Worm (Caenorhabditis elegans) whole organism, L1 larva: Measurements from ENCODE around the gene R11G10.3.

Experiments used
- ama-1 ChIP-seq: fragments of 150-350 bp; optimal IDR thresholded peaks from 2 replicates; lab custom pipeline; 2014
- ets-5 ChIP-seq: fragments of 200-800 bp; sonication (Bioruptor generic); IDR thresholded peaks from 2 replicates; pipeline ENCODE4 v1.3.6; 2022; ENCODE audit warnings: missing genetic modification characterization, missing compliant biosample characterization
- nhr-20 ChIP-seq: sonication (generic microtip); optimal IDR thresholded peaks from 2 replicates; lab custom pipeline; 2016; ENCODE audit warnings: mild to moderate bottlenecking, missing genetic modification characterization, missing compliant biosample characterization
- nhr-77 ChIP-seq: fragments of 150-350 bp; optimal IDR thresholded peaks from 2 replicates; lab custom pipeline; 2014; ENCODE audit warnings: missing biosample characterization, missing genetic modification characterization
- nhr-85 ChIP-seq: sonication (generic microtip); peaks from one replicate; lab custom pipeline; 2016; ENCODE audit warnings: missing genetic modification characterization, inconsistent platforms, missing compliant biosample characterization
- skn-1 ChIP-seq: fragments of 150-350 bp; optimal IDR thresholded peaks from 2 replicates; lab custom pipeline; 2014; ENCODE audit warnings: missing biosample characterization, missing genetic modification characterization
- unc-130 ChIP-seq: fragments of 150-350 bp; optimal IDR thresholded peaks from 2 replicates; lab custom pipeline; 2017; ENCODE audit warnings: missing biosample characterization, missing genetic modification characterization, inconsistent platforms
- ztf-11 ChIP-seq, 2 experiments: sonication (generic microtip); optimal IDR thresholded peaks; 2 replicates each; lab custom pipeline; 2016 to 2017; ENCODE audit warnings: missing genetic modification characterization in 2 of 2, missing biosample characterization in 1 of 2, missing compliant biosample characterization in 1 of 2

DNA sequence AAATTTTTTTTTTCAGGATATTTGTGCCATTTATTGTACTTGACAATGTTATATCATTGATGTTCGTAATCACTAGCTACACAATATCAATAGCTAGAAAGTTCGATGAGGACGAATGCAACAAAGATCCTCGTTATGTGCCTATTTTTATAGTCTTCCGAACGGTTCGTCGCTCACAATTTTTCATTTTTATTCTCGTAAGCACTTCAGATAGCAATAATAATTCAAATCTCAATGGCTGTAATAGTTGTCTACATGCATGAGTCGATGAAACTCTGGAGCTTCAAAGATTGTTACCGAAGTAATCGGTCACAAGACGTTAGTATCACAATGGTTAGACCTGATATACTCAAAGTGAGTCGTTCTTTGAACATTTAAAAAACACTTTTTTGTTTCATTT, 5.9 kb downstream of the R11G10.3 start:
- TF ChIP-seq skn-1 (tag; lab: Kevin White, UChicago) (no peak), unc-130 (tag; lab: Kevin White, UChicago) (no peak), nhr-77 (tag; lab: Kevin White, UChicago) (no peak), ama-1 (lab: Kevin White, UChicago) (peak; percentile 54), nhr-85 (tag; lab: Kevin White, UChicago) (no peak), ztf-11 (tag; optimal IDR thresholded peaks at IDR 0.05; lab: Kevin White, UChicago) (no peak), ets-5 (GFP tag; lab: Robert Waterston, UW) (no peak), nhr-20 (tag; lab: Kevin White, UChicago) (no peak)
